Worm (Caenorhabditis elegans) whole organism, L4/young adult: ENCODE measurements around the gene Y56A3A.6.

ENCODE experiments used
- W03F9.2 ChIP-seq: fragments of 150-350 bp; optimal IDR thresholded peaks from 2 replicates; lab custom pipeline; 2014; ENCODE audit warnings: missing biosample characterization, missing genetic modification characterization
- dao-5 ChIP-seq: sonication (generic microtip); optimal IDR thresholded peaks from 2 replicates; lab custom pipeline; 2016; ENCODE audit warnings: missing genotype, missing genetic modification characterization, moderate library complexity, missing compliant biosample characterization
- him-1 ChIP-seq: sonication (generic microtip); optimal IDR thresholded peaks from 2 replicates; lab custom pipeline; 2016; ENCODE audit warnings: missing genotype, missing genetic modification reagents, missing genetic modification characterization, missing compliant biosample characterization

Y56A3A.6 gene

DNA sequence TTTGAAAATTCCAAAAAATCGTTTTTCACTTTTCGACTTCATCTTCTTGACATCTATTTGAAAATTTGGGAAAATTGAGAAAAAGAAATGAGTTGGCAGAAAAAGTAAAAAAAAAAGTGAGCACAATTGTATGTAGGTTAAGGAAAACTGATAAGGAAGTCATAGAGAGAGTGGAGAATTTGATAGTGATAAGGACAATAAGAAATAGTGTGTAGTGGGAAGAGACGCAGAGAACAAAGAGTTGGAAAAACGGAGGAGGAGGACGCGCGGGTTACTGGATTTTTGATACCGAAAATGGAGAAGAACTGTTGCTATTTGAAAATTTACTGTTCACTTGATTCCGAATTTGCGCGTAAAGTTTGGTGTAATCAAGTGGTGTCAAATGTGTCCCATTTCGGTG, at the start of gene Y56A3A.6:
Gene Y56A3A.6, minus strand, starts transcription at position 53 of the 400 bp plus-strand sequence.
- TF ChIP-seq dao-5 (tag; lab: Kevin White, UChicago) (no peak), W03F9.2 (no peak), him-1 (tag; lab: Kevin White, UChicago) (no peak)

DNA sequence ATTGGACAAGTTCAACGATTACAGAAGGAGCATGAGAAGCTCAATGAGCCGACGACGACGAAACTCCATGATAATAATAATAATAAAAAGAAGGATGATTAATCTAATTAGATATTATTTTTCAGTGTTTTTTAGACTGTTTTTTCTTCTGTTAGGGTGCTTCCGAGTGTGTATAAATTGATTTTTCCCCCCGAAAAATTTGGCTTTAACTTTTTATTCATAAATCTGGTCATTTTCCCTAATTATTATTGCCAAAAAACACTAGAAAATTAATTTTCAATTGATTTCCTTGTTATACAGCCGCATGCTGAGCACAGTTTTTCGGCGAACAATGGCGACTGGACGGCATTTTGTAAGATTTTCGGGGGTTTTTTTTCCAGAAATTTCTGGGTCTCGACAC, 45.0 kb upstream of the Y56A3A.6 start, which contains the start of gene nft-1:
Gene nft-1, plus strand, starts transcription at position 301 of the 400 bp plus-strand sequence.
- TF ChIP-seq W03F9.2 (no peak), dao-5 (tag; lab: Kevin White, UChicago) (no peak)

DNA sequence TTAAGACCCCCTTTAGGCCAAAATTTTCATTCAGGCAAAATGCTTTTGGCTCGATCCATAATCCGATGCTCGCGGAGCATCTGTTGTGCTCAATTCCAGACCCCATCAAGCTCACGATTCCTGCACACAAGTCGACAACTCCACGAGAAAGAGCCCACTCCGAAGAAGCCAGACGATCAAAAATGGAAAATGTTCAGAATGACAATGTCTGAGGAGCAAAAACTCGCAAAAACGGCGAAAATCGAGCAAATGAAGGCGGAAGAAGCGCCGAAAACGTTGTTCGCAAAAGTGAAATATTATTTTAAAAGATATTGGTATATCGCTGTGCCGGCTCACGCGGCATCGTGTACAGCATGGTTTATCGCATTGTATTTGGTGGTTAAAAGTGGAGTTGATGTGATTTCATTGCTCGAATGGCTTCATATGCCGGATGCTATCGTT, 43.1 kb upstream of the Y56A3A.6 start, which contains the start of gene Y56A3A.22:
Gene Y56A3A.22, plus strand, starts transcription at position 35 of the 441 bp plus-strand sequence.
- no peak for TF ChIP-seq W03F9.2

DNA sequence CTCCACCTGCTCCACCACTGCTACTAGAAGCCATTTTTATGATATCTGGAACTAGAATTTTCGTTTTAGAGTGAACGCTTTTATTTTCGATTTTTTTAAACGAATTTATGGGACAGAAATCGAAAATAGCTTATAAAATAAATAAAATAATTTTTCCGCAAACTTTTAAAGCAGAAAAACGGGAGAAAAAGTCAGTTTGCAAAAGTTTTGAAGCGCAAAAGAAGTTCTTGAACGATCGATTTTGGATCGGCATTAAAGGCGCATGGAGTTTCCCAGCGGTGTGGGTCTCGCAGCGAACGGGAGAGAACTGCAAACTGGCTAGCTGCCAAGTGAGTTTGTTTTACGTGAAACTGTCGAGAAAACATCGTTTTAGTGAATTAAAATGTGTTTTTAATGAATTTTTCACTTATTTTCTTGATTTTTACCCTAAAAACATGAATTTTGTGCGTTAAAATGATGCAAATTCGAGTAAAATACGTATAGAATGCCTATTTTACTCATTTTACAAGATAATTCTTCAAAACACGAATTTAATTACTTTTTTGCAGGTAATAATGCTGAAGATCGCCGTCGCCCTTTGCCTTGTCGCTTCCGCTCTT, 41.7 kb upstream of the Y56A3A.6 start, which contains the start of the genes ccf-1 and trap-4:
Gene ccf-1, minus strand, starts transcription at position 51 of the 599 bp plus-strand sequence.
Gene trap-4, plus strand, starts transcription at position 549 of the 599 bp plus-strand sequence.
- peak; percentile 54 for TF ChIP-seq W03F9.2
- no peak for TF ChIP-seq dao-5 (tag; lab: Kevin White, UChicago)

DNA sequence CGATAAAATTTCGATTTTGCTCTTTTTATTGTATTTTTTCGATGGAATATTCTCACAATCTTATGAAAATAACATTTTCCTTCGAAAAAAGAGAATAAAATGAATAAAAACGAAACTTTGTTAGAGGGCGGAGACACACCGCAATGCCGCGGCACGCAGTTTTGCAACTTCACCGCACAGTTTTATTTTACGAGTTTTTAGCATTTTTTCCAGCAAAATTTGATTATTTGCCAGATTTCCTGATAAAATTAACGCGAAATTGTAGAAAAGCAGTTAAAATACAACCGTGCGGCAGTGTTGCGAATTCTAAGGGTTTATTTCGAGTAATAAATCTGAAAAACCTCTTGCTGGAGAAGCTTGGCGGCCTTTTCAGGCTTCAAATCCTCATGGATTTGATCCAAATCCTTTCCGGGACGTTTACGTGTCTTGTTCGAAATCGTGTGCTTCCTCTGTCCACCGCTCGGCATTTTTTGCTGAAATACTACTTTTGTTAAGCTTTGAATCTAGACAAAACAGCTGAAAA, 39.7 kb upstream of the Y56A3A.6 start, which contains the start of gene znf-593:
Gene znf-593, minus strand, starts transcription at position 473 of the 523 bp plus-strand sequence.
- TF ChIP-seq dao-5 (tag; lab: Kevin White, UChicago) (no peak), him-1 (tag; lab: Kevin White, UChicago) (no peak)

DNA sequence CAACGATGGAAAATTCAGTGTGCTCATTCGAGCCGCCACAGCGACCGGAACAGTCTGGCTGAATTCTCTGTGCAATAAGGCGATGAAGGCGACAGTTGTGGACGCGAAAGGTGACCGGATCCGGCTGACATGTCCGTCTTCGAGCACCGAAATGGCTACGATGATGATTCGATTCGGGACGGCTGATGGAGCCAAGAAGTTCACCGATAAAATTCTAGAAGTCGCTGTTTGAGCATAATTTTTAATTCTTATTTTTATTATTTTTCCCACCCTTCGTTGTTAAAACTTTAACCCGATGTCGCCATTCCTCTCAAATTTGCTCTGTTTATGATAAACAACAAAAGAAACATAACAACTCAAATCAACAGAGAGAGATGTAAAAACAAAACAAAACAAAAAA, 38.9 kb upstream of the Y56A3A.6 start:
- no peak for TF ChIP-seq W03F9.2
- TF ChIP-seq dao-5 (tag; lab: Kevin White, UChicago), result no peak
- no peak for TF ChIP-seq him-1 (tag; lab: Kevin White, UChicago)

DNA sequence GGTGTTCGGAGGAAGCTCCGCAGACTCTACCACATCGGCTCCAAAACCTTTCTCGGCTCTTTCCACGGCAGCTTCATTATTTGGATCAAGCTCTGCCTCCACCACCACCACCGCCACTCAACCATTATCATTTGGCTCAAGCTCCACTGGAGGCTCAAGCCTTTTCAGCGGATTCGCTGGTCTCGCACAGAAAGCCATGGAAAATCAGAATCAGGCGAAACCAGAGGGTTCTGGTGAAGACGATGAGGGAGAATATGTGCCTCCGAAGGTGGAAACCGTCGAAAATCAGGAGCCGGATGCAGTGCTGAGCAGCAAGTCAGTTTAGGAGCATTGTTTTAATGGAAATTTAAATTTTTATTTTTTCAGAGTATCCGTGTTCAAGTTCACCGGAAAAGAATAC, 38.5 kb upstream of the Y56A3A.6 start:
- TF ChIP-seq W03F9.2 (no peak), him-1 (tag; lab: Kevin White, UChicago) (no peak), dao-5 (tag; lab: Kevin White, UChicago) (no peak)

DNA sequence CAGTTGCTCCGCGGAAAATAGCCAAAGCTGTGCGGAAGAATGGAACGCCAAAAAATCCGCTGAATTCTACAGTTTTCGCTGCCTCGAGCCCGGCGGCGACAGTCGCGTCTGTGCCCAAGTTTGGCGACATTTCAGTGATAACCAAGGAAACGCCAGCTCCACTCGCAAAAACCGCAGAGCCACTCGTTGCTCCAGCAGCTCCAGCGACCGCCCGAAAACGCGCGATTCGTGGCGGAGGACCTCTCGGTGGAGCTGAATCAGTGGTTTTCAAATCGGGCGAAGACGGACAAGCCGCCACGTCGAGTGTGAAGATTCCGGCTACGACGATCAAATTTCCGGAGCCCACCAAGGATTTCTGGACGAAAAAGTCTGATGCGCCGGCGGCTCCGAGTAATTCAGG, 37.7 kb upstream of the Y56A3A.6 start:
- TF ChIP-seq him-1 (tag; lab: Kevin White, UChicago) (no peak), W03F9.2 (no peak), dao-5 (tag; lab: Kevin White, UChicago) (no peak)

DNA sequence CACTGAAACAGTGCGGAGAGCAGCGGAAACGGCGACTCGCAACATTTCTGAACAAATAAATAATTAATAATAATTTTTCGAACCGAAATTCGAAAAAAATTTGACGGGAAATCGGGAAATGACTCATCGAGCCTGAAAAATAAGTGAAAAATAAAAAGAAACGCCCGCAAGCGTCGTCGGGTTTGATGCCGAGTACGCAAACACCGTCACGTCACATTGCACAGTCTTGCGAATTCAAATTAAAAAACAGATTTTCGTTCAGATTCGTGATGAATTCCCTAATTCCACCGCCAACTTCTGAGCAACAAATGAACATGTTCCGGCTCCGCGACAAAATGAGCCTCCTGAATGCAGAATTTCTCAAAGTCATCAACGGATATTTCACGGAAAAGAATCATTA, 37.1 kb upstream of the Y56A3A.6 start, which contains the start of the genes ndab-1 and npp-16:
Gene ndab-1, minus strand, starts transcription at position 47 of the 400 bp plus-strand sequence.
Gene npp-16, plus strand, starts transcription at position 263 of the 400 bp plus-strand sequence.
- TF ChIP-seq dao-5 (tag; lab: Kevin White, UChicago) (no peak), W03F9.2 (no peak), him-1 (tag; lab: Kevin White, UChicago) (no peak)

DNA sequence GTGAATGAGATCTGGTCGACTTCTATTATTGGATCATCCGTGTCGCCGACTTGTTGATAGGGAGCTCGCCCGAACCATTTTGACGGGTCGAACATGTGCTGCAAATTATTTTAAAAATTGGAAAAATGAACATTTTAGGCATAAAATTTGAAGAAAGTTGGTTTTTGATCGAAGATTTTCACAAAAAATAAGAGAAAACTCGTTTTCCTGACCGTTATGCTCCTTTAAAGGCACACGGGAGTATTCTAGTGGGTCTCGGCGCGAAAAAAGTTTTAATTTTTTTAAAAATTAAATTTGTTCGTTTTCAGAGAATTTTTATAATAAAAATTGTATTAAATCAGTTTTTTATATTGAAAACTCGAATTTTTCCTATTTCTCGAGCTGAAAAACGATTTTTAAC, 35.6 kb upstream of the Y56A3A.6 start, which contains the start of gene Y56A3A.16:
Gene Y56A3A.16, minus strand, starts transcription at position 101 of the 400 bp plus-strand sequence.
- TF ChIP-seq him-1 (tag; lab: Kevin White, UChicago), result no peak
- TF ChIP-seq W03F9.2, result no peak
- TF ChIP-seq dao-5 (tag; lab: Kevin White, UChicago), result no peak

DNA sequence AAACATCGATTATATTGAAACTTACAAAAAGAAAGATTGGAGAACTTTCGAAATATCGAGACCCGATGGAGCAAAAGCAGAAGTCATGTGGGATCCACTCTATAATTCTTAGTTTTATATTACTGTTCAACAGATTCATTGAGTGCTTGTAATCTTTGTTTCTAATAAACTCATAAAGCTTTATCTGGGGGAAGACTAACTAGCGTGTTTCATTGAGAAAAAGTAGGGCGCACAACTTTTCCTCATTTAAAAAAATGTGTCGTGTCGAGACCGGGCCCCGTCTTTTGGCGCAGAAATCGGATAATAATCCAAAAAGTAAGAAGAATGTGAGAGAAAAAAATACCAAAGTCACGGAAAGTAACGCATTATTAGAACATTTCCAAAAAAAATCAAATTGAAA, 31.2 kb upstream of the Y56A3A.6 start, which contains the start of gene faah-4:
Gene faah-4, minus strand, starts transcription at position 101 of the 400 bp plus-strand sequence.
- TF ChIP-seq W03F9.2 (no peak), dao-5 (tag; lab: Kevin White, UChicago) (no peak), him-1 (tag; lab: Kevin White, UChicago) (no peak)

DNA sequence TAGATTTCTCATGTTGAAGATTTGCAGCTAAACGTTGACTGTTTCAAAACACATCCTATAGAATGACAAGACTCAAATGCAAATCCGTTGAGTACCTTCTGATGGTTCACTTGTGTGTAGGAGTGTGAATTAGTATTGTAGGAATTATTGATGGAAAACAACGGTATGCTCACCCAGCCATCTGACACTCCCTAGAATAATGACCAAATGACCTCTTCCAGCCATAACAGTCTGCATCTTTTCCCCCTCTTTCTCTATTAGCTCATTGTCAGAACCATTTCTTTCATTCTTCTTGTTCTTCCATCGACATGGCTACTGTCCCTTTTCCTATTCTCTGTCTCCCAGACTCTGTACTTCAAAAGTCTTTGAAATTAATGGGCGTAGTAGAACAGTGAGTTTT, 30.1 kb upstream of the Y56A3A.6 start, which contains the start of gene fbxb-24:
Gene fbxb-24, plus strand, starts transcription at position 301 of the 400 bp plus-strand sequence.
- TF ChIP-seq W03F9.2, result no peak
- TF ChIP-seq dao-5 (tag; lab: Kevin White, UChicago), result no peak
- no peak for TF ChIP-seq him-1 (tag; lab: Kevin White, UChicago)

DNA sequence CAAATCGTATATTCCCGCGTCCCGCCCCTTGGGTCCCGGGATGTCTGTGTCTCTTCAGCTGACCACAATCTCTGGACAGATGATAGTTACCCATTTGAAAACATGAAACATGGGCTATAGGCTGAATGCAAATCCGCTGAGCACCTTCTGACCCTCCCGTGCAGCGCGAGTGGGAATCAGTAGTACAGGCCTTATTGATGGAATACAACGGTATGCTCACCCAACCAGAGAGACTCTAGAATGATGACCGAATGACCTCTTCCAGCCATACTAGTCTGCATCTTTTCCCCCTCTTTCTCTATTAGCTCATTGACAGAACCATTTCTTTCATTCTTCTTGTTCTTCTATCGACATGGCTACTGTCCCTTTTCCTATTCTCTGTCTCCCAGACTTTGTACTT, 28.6 kb upstream of the Y56A3A.6 start, which contains the start of gene sdz-33:
Gene sdz-33, plus strand, starts transcription at position 301 of the 400 bp plus-strand sequence.
- no peak for TF ChIP-seq W03F9.2
- TF ChIP-seq him-1 (tag; lab: Kevin White, UChicago), result no peak
- TF ChIP-seq dao-5 (tag; lab: Kevin White, UChicago), result no peak

DNA sequence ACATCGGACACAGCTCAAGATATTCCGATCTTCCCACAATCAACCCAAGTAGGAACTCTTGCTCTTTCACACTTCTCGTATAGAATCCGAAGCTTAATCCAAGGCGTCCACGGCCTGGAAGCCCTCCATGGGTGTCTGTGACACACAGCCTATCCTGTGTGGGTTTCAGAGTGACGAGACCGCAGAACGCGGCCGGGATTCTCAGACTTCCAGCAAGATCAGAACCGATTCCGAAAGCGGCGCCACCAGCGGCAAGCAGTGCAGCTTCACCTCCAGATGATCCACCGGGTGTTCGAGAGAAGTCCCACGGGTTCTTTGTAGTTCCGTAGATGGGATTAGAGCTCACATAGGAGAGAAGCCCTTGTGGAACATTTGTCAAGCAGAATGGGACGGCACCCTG, 24.2 kb upstream of the Y56A3A.6 start:
- TF ChIP-seq W03F9.2 (no peak), dao-5 (tag; lab: Kevin White, UChicago) (no peak), him-1 (tag; lab: Kevin White, UChicago) (no peak)
